Worm (Caenorhabditis elegans): ENCODE measurements around the gene VZK822L.2.

ce11 chrIV:11871083-11871482, 40.7 kb upstream of the VZK822L.2 start:
- no peak for TF ChIP-seq B0310.2 (tag; optimal IDR thresholded peaks at IDR 0.05)
- no peak for TF ChIP-seq flt-1 (GFP tag; IDR thresholded peaks at IDR 0.05)
- TF ChIP-seq tbx-11 (GFP tag; IDR thresholded peaks at IDR 0.05) = no peak
- TF ChIP-seq hmg-4 (GFP tag; optimal IDR thresholded peaks at IDR 0.05) = no peak

Measured in whole organism, early embryonic.